Worm (Caenorhabditis elegans) whole organism, L2 larva: Measurements from ENCODE around the gene ZK697.14.

Experiments used
- ZK546.5 ChIP-seq: sonication (generic microtip); optimal IDR thresholded peaks from 2 replicates; lab custom pipeline; 2017; ENCODE audit warnings: missing biosample characterization, missing genetic modification characterization
- ama-1 ChIP-seq: fragments of 150-350 bp; optimal IDR thresholded peaks from 2 replicates; lab custom pipeline; 2018; ENCODE audit warnings: inconsistent platforms
- lin-13 ChIP-seq: fragments of 150-350 bp; optimal IDR thresholded peaks from 2 replicates; lab custom pipeline; 2014; ENCODE audit warnings: missing biosample characterization, missing genetic modification reagents, missing genetic modification characterization
- nhr-12 ChIP-seq: fragments of 150-350 bp; optimal IDR thresholded peaks from 2 replicates; lab custom pipeline; 2014; ENCODE audit warnings: missing biosample characterization, missing genetic modification characterization
- nhr-23 ChIP-seq: fragments of 150-350 bp; optimal IDR thresholded peaks from 2 replicates; lab custom pipeline; 2014; ENCODE audit warnings: missing biosample characterization, missing genetic modification reagents, missing genetic modification characterization
- ztf-11 ChIP-seq: sonication (generic microtip); optimal IDR thresholded peaks from 2 replicates; lab custom pipeline; 2017; ENCODE audit warnings: missing biosample characterization, missing genetic modification characterization

DNA sequence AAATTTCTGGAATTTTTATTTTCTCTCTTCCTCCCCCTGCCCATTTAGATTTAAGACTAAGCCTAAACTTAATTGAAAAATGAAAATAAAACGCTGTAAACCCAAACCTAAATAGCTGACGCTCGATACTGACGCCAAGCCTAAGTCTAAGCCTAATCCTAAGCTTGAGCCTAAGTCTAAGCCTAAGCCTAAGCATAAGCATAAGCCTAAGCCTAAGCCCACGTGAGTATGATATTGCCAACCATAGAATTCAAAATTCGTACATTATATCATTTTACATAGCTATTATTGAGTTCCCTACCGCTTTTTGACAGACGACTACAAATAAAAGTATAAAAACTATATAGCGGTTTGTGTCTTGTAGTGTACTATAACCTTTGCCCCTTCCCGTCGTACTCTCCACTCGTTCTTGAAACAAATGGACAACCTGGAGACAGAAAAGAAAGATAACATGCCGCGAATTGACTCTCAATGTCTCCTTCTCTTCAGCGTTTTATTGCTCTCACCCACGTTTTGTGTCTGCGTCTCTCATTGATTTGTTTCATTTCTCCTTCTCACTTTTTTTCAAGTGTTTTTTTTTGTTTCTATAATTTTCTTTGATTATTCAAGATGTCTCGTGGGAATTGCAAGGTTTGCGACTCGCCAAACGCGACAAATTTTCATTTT, 12.2 kb downstream of the ZK697.14 start, which contains the start of gene nhr-256:
- TF ChIP-seq nhr-12 (tag; lab: Kevin White, UChicago) (no peak), lin-13 (peak; percentile 44), ZK546.5 (tag; lab: Kevin White, UChicago) (no peak), ama-1 (no peak), nhr-23 (no peak), ztf-11 (no peak)
